Worm (Caenorhabditis elegans): ENCODE data around the gene srh-83.

ce11 chrV:7163477-7164114 lies 714 bp upstream of the srh-83 start, which contains the start of gene ugt-41:
- no peak for TF ChIP-seq mxl-1 (tag; optimal IDR thresholded peaks at IDR 0.05)
- TF ChIP-seq dox-1 (GFP tag; IDR thresholded peaks at IDR 0.05), result no peak
- TF ChIP-seq die-1 (tag; optimal IDR thresholded peaks at IDR 0.05), result no peak

All from whole organism, young adult.